Worm (Caenorhabditis elegans) whole organism, midembryonic: ENCODE data around the gene R10F2.6.

ENCODE experiments used
- T22C8.4 ChIP-seq: fragments of 200-800 bp; sonication (Bioruptor generic); IDR thresholded peaks from 2 replicates; pipeline ENCODE4 v1.3.6; 2022; ENCODE audit warnings: missing genetic modification characterization, missing compliant biosample characterization
- cog-1 ChIP-seq: sonication (generic microtip); optimal IDR thresholded peaks from 2 replicates; lab custom pipeline; 2016; ENCODE audit warnings: missing genetic modification characterization, missing compliant biosample characterization
- flt-1 ChIP-seq: fragments of 200-800 bp; sonication (Bioruptor generic); IDR thresholded peaks from 2 replicates; pipeline ENCODE4 v1.3.6; 2022; ENCODE audit warnings: missing genetic modification characterization, missing compliant biosample characterization
- klf-2 ChIP-seq: fragments of 200-800 bp; sonication (Bioruptor generic); conservative IDR thresholded peaks from 2 replicates; pipeline ENCODE4 v1.3.6; 2022; ENCODE audit warnings: missing genetic modification reagents, missing genetic modification characterization, missing compliant biosample characterization
- med-1 ChIP-seq: sonication (generic microtip); optimal IDR thresholded peaks from 2 replicates; lab custom pipeline; 2017; ENCODE audit warnings: missing genetic modification characterization, mild to moderate bottlenecking, missing compliant biosample characterization, antibody characterized with exemption, missing genetic modification reagents; ENCODE audit not compliant: insufficient read depth
- ref-1 ChIP-seq: fragments of 200-800 bp; sonication (Bioruptor generic); conservative IDR thresholded peaks from 2 replicates; pipeline ENCODE4 v1.3.6; 2022; ENCODE audit warnings: missing genetic modification reagents, missing genetic modification characterization, missing compliant biosample characterization
- tab-1 ChIP-seq: fragments of 200-800 bp; sonication (Bioruptor generic); IDR thresholded peaks from 2 replicates; pipeline ENCODE4 v1.3.6; 2022; ENCODE audit warnings: missing genetic modification characterization, missing compliant biosample characterization
- ztf-23 ChIP-seq: fragments of 200-800 bp; sonication (Bioruptor generic); IDR thresholded peaks from 2 replicates; pipeline ENCODE4 v1.3.6; 2022; ENCODE audit warnings: missing genetic modification reagents, missing genetic modification characterization, missing compliant biosample characterization
- ztf-29 ChIP-seq: fragments of 200-800 bp; sonication (Bioruptor generic); IDR thresholded peaks from 2 replicates; pipeline ENCODE4 v1.3.6; 2022; ENCODE audit warnings: missing genetic modification reagents, missing genetic modification characterization, missing compliant biosample characterization

The R10F2.6 gene

ce11 chrIII:2907819-2908218 is 36.1 kb downstream of the R10F2.6 start:
- TF ChIP-seq med-1 (GFP tag; lab: Kevin White, UChicago): no peak
- TF ChIP-seq ref-1 (GFP tag; lab: Robert Waterston, UW): no peak
- TF ChIP-seq ztf-29: no peak
- no peak for TF ChIP-seq cog-1 (tag; lab: Kevin White, UChicago)
- TF ChIP-seq tab-1: no peak

- TF ChIP-seq ref-1 (GFP tag; lab: Robert Waterston, UW) (no peak), flt-1 (no peak), cog-1 (tag; lab: Kevin White, UChicago) (no peak), T22C8.4 (GFP tag; lab: Robert Waterston, UW) (no peak), med-1 (GFP tag; lab: Kevin White, UChicago) (no peak), ztf-29 (no peak), ztf-23 (GFP tag; lab: Robert Waterston, UW) (no peak), tab-1 (no peak), klf-2 (GFP tag; lab: Robert Waterston, UW) (no peak)
Measured at ce11 chrIII:2904164-2904563, 39.7 kb downstream of the R10F2.6 start.

- no peak for TF ChIP-seq ztf-23 (GFP tag; lab: Robert Waterston, UW)
- no peak for TF ChIP-seq tab-1
- no peak for TF ChIP-seq klf-2 (GFP tag; lab: Robert Waterston, UW)
- TF ChIP-seq cog-1 (tag; lab: Kevin White, UChicago): no peak
- TF ChIP-seq T22C8.4 (GFP tag; lab: Robert Waterston, UW): no peak
- TF ChIP-seq ref-1 (GFP tag; lab: Robert Waterston, UW): no peak
- TF ChIP-seq med-1 (GFP tag; lab: Kevin White, UChicago): no peak
- no peak for TF ChIP-seq flt-1
- no peak for TF ChIP-seq ztf-29
Measured at ce11 chrIII:2901117-2901516, 42.8 kb downstream of the R10F2.6 start, which contains the start of gene idpa-1. Gene idpa-1, minus strand, starts transcription at chrIII:2901217.

ce11 chrIII:2899705-2900104 is 44.2 kb downstream of the R10F2.6 start:
- TF ChIP-seq flt-1 (no peak), cog-1 (tag; lab: Kevin White, UChicago) (no peak), klf-2 (GFP tag; lab: Robert Waterston, UW) (no peak), T22C8.4 (GFP tag; lab: Robert Waterston, UW) (no peak), ztf-29 (no peak), med-1 (GFP tag; lab: Kevin White, UChicago) (no peak), ref-1 (GFP tag; lab: Robert Waterston, UW) (no peak), ztf-23 (GFP tag; lab: Robert Waterston, UW) (no peak), tab-1 (no peak)

ce11 chrIII:2891443-2891842 is 52.5 kb downstream of the R10F2.6 start, which contains the start of gene F56F11.1:
Gene F56F11.1, plus strand, starts transcription at chrIII:2891743.
- TF ChIP-seq ztf-29 (no peak), cog-1 (tag; lab: Kevin White, UChicago) (no peak), tab-1 (no peak), ztf-23 (GFP tag; lab: Robert Waterston, UW) (no peak), T22C8.4 (GFP tag; lab: Robert Waterston, UW) (no peak), klf-2 (GFP tag; lab: Robert Waterston, UW) (no peak), med-1 (GFP tag; lab: Kevin White, UChicago) (no peak), flt-1 (no peak)
